Worm (Caenorhabditis elegans) whole organism, early embryonic: ENCODE measurements around the gene srx-47.

ENCODE experiments used
- ama-1 ChIP-seq: fragments of 150-350 bp; optimal IDR thresholded peaks from 2 replicates; lab custom pipeline; 2014
- flt-1 ChIP-seq: fragments of 200-800 bp; sonication (Bioruptor generic); IDR thresholded peaks from 2 replicates; pipeline ENCODE4 v1.3.6; 2022; ENCODE audit warnings: missing genetic modification characterization, missing compliant biosample characterization
- sea-1 ChIP-seq: fragments of 200-800 bp; sonication (Bioruptor generic); conservative IDR thresholded peaks from 2 replicates; pipeline ENCODE4 v1.3.6; 2022; ENCODE audit warnings: missing genetic modification characterization, missing compliant biosample characterization

DNA sequence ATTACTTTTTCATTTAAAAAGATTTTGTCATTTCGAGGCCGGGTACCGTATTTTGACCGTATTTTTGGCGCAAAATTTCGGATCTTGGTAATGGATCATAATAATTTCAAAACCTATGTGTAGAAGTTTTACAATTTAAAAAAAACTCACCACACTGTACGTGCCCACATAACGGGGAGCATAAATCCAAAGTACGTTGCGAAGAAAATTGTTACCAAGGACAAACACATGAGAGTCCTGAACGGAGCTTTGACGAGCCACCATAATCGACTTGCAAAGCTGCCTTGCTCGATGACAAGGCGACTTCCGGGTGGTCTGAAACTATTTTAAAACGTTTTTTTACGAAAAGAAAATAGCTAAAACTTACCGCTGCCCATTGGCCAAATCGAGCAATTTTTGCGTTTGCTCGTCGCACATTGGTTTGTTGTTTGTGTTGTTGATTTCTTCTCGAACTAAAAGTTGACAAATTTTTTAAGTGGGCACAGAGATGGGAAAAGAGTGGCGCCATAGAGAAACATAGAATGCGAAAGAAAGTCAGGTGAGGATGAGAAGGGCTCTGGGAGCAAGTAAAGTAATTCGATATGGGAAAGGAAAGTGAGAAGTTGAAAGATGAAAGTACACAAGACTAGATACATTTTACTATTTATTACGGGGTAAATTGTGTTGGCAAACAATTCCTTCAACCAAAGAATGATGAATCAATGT, 17.0 kb upstream of the srx-47 start:
- TF ChIP-seq sea-1 (GFP tag; lab: Robert Waterston, UW), result no peak
- TF ChIP-seq flt-1, result no peak
- no peak for TF ChIP-seq ama-1 (lab: Kevin White, UChicago)
